Worm (Caenorhabditis elegans): ENCODE data around the gene F23B2.10.

Gene F23B2.10

DNA sequence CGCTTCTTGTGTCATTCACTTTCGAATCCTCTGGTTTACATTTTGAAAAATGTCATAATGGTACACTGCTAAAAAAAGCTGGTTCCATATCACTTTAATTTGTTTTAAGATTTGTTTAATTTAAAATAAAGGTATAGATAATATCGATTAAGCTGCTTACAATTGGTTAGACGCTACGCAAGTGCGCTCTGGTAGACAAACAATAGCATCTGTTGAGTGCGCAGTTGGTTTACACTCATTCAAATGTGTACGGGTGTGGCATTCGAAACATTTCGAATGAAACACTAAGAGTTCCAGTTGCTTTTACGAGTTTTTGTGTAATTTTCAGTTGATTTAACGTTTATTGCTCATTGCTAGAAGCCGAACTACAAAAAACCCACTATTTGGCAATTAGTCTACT is 46.7 kb downstream of the F23B2.10 start (continued):
- TF ChIP-seq nhr-19 (GFP tag; conservative IDR thresholded peaks at IDR 0.05) (no peak), fos-1 (tag; optimal IDR thresholded peaks at IDR 0.05) (no peak)

DNA sequence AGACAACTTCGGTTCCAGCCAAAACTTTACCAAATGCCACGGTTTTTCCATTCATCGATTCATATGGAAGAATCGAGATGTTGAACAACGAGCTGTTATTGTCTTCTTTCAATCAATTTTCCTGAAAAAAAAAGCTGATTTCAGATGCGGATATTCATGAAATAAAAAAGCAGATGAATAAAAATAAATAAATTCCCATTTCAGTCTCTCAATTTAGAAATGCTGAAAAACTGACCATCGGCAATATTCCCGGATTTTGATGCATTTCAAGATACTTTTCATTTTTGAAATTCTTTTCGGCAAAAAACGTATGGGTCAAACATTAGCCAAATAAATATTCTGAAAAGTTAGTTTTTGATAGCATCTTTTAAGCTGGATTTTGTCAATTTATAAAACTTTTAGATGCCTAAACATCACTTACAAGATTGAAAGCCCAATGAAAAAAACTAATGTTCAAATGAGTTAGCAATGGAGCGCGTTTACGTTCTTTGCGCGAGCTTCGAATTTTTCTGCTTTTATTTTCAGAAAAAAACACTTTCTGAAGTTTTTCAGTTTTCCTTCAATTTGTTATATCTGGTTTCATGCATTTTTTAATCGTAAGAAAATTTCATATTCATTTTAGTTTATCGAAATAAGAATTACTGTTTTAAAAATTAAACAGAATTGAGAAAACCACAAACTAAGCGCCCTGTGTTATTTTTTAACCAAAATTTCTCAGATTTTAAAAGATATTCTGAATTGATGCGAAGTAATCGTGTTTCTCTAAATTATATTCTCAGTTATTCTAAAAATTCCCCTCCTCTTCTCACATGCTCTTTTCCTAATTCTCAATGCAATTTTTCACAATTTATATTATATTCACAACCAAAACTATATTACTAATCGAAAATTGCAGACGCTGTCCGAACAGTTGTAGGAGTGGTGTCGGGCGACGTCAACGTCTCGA is 49.8 kb downstream of the F23B2.10 start, which contains the start of the genes C01F6.14 and fem-3:
Gene C01F6.14 (minus strand): TSS at position 51 of the 946 bp plus-strand sequence.
Gene fem-3 (plus strand): TSS at position 896 of the 946 bp plus-strand sequence.
- TF ChIP-seq lin-35 (GFP tag; optimal IDR thresholded peaks at IDR 0.05) (peak; percentile 55 to 81), efl-1 (optimal IDR thresholded peaks at IDR 0.05) (peak; percentile 9 to 73), efl-1 (GFP tag; optimal IDR thresholded peaks at IDR 0.05 in 1 of 2) (peak; percentile 79 to 97), egl-13 (tag; optimal IDR thresholded peaks at IDR 0.05) (no peak), lin-39 (tag; optimal IDR thresholded peaks at IDR 0.05) (no peak), nhr-85 (tag) (peak; percentile 41), zip-4 (GFP tag; optimal IDR thresholded peaks at IDR 0.05) (no peak), lsy-2 (tag; optimal IDR thresholded peaks at IDR 0.05) (peak in 1 of 2 experiments; percentile 54), skn-1 (tag; optimal IDR thresholded peaks at IDR 0.05) (peak; percentile 14), dpl-1 (GFP tag; optimal IDR thresholded peaks at IDR 0.05) (peak; percentile 45 to 82 (median 70))

All from whole organism, L1 larva.